Fruit fly (Drosophila melanogaster) whole organism, embryonic: ENCODE results near the gene rau.
A peak's percentile ranks its signal among the peaks of the same experiment; 100 is the strongest.

Source experiments
- ATbp ChIP-seq: fragments of 200-800 bp; sonication (Bioruptor generic); optimal IDR thresholded peaks from 2 replicates; lab custom pipeline; 2017; ENCODE audit warnings: missing biosample characterization, mild to moderate bottlenecking, missing genetic modification characterization, missing genetic modification reagents
- Awh ChIP-seq: fragments of 200-800 bp; sonication (Bioruptor generic); IDR thresholded peaks from 2 replicates; pipeline ENCODE4, ENCODE4 v1.3.6; 2022; ENCODE audit warnings: missing biosample characterization, missing genetic modification characterization
- B-H1 ChIP-seq: fragments of 200-800 bp; sonication (Bioruptor generic); IDR thresholded peaks from 3 replicates; pipeline ENCODE4 v1.3.6; 2022; ENCODE audit warnings: missing biosample characterization, missing genetic modification characterization
- CG11504 ChIP-seq: fragments of 200-800 bp; sonication (Bioruptor generic); optimal IDR thresholded peaks from 3 replicates; lab custom pipeline; 2019; ENCODE audit warnings: missing biosample characterization, mild to moderate bottlenecking, missing genetic modification characterization, moderate library complexity
- CG11695 ChIP-seq: fragments of 200-800 bp; sonication (Bioruptor generic); IDR thresholded peaks from 3 replicates; pipeline ENCODE4 v1.3.6; 2022; ENCODE audit warnings: missing biosample characterization, missing genetic modification characterization
- CG14014 ChIP-seq: fragments of 200-800 bp; sonication (Bioruptor generic); IDR thresholded peaks from 2 replicates; pipeline ENCODE4 v1.3.6; 2022; ENCODE audit warnings: missing biosample characterization, missing genetic modification characterization
- CG15696 ChIP-seq: fragments of 200-800 bp; sonication (Bioruptor generic); optimal IDR thresholded peaks from 2 replicates; lab custom pipeline; 2019; ENCODE audit warnings: missing biosample characterization, mild to moderate bottlenecking, missing genetic modification characterization, moderate library complexity
- CG16863 ChIP-seq: fragments of 200-800 bp; sonication (Bioruptor generic); optimal IDR thresholded peaks from 3 replicates; lab custom pipeline; 2016; ENCODE audit warnings: missing biosample characterization, missing genetic modification characterization
- CG17186 ChIP-seq: fragments of 200-800 bp; sonication (Bioruptor generic); optimal IDR thresholded peaks from 3 replicates; lab custom pipeline; 2017; ENCODE audit warnings: missing biosample characterization, missing genetic modification reagents, missing genetic modification characterization
- CG17829 ChIP-seq: fragments of 200-800 bp; optimal IDR thresholded peaks from 2 replicates; lab custom pipeline; 2019; ENCODE audit warnings: missing biosample characterization, mild to moderate bottlenecking, missing genetic modification characterization, moderate library complexity
- CG18011 ChIP-seq: fragments of 200-800 bp; sonication (Bioruptor generic); optimal IDR thresholded peaks from 2 replicates; lab custom pipeline; 2017; ENCODE audit warnings: missing biosample characterization, missing genetic modification characterization, mild to moderate bottlenecking, moderate library complexity, missing genotype
- CG18476 ChIP-seq: fragments of 200-800 bp; sonication (Bioruptor generic); optimal IDR thresholded peaks from 2 replicates; lab custom pipeline; 2016; ENCODE audit warnings: missing biosample characterization, mild to moderate bottlenecking, missing genetic modification characterization
- CG18619 ChIP-seq: fragments of 200-800 bp; sonication (Bioruptor generic); optimal IDR thresholded peaks from 3 replicates; lab custom pipeline; 2017; ENCODE audit warnings: missing biosample characterization, mild to moderate bottlenecking, missing genetic modification characterization
- CG2875 ChIP-seq: fragments of 200-800 bp; sonication (Bioruptor generic); optimal IDR thresholded peaks from 2 replicates; lab custom pipeline; 2017; ENCODE audit warnings: missing biosample characterization, mild to moderate bottlenecking, missing genetic modification characterization, missing genetic modification reagents
- CG3726 ChIP-seq: fragments of 200-800 bp; sonication (Bioruptor generic); IDR thresholded peaks from 3 replicates; pipeline ENCODE4, ENCODE4 v1.3.6; 2022; ENCODE audit warnings: missing biosample characterization, missing genetic modification characterization
- CG42726 ChIP-seq: fragments of 200-800 bp; sonication (Bioruptor generic); IDR thresholded peaks from 2 replicates; pipeline ENCODE4 v1.3.6; 2022; ENCODE audit warnings: missing biosample characterization, missing genetic modification characterization; ENCODE audit not compliant: partially characterized antibody
- CG4360 ChIP-seq: fragments of 200-800 bp; sonication (Bioruptor generic); IDR thresholded peaks from 2 replicates; pipeline ENCODE4 v1.3.6; 2022; ENCODE audit warnings: missing biosample characterization, missing genetic modification characterization
- CG43689 ChIP-seq: fragments of 200-800 bp; sonication (Bioruptor generic); IDR thresholded peaks from 2 replicates; pipeline ENCODE4 v1.3.6; 2022; ENCODE audit warnings: missing biosample characterization, missing genetic modification characterization
- CG4617 ChIP-seq: fragments of 200-800 bp; sonication (Bioruptor generic); optimal IDR thresholded peaks from 3 replicates; lab custom pipeline; 2016; ENCODE audit warnings: missing biosample characterization, missing genetic modification characterization, borderline replicate concordance
- CG6175 ChIP-seq: fragments of 200-800 bp; sonication (Bioruptor generic); IDR thresholded peaks from 3 replicates; pipeline ENCODE4 v1.3.6; 2022; ENCODE audit warnings: missing biosample characterization, missing genetic modification characterization
- CG6765 ChIP-seq: fragments of 200-800 bp; sonication (Bioruptor generic); optimal IDR thresholded peaks from 3 replicates; lab custom pipeline; 2017; ENCODE audit warnings: missing biosample characterization, mild to moderate bottlenecking, missing genetic modification characterization
- CG6854 ChIP-seq: fragments of 200-800 bp; sonication (Bioruptor generic); optimal IDR thresholded peaks from 3 replicates; lab custom pipeline; 2017; ENCODE audit warnings: missing biosample characterization, mild to moderate bottlenecking, missing genetic modification characterization
- CG9876 ChIP-seq: fragments of 200-800 bp; sonication (Bioruptor generic); optimal IDR thresholded peaks from 2 replicates; lab custom pipeline; 2016; ENCODE audit warnings: missing biosample characterization, missing genetic modification characterization
- D ChIP-seq, 2 experiments: fragments of 200-800 bp in 1 of 2; fragments of >200 bp in 1 of 2; sonication (Bioruptor generic) in 1 of 2; optimal IDR thresholded peaks; 2 replicates in 1 of 2; 3 replicates in 1 of 2; lab custom pipeline; 2017; ENCODE audit warnings: mild to moderate bottlenecking in 1 of 2, missing biosample characterization in 1 of 2, missing genetic modification characterization in 1 of 2, missing genetic modification reagents in 1 of 2
- D19A ChIP-seq: fragments of 200-800 bp; optimal IDR thresholded peaks from 3 replicates; lab custom pipeline; 2019; ENCODE audit warnings: missing biosample characterization, mild to moderate bottlenecking, missing genetic modification characterization, moderate library complexity
- Max ChIP-seq: fragments of 200-800 bp; sonication (Bioruptor generic); optimal IDR thresholded peaks from 2 replicates; lab custom pipeline; 2016; ENCODE audit warnings: missing biosample characterization, mild to moderate bottlenecking, missing genetic modification characterization
- NC2α ChIP-seq: fragments of 200-800 bp; sonication (Bioruptor generic); optimal IDR thresholded peaks from 2 replicates; lab custom pipeline; 2016; ENCODE audit warnings: missing biosample characterization, missing genetic modification characterization
- NC2β ChIP-seq: fragments of 200-800 bp; sonication (Bioruptor generic); optimal IDR thresholded peaks from 2 replicates; lab custom pipeline; 2016; ENCODE audit warnings: missing biosample characterization, missing genetic modification characterization
- NfI ChIP-seq: fragments of 200-800 bp; sonication (Bioruptor generic); optimal IDR thresholded peaks from 3 replicates; lab custom pipeline; 2018; ENCODE audit warnings: missing biosample characterization, mild to moderate bottlenecking, missing genetic modification characterization, moderate library complexity
- abd-A ChIP-seq: fragments of 200-800 bp; sonication (Bioruptor generic); optimal IDR thresholded peaks from 3 replicates; lab custom pipeline; 2019; ENCODE audit warnings: missing biosample characterization, mild to moderate bottlenecking, missing genetic modification characterization, moderate library complexity
- aop ChIP-seq: fragments of 200-800 bp; sonication (Bioruptor generic); IDR thresholded peaks from 2 replicates; pipeline ENCODE4 v1.3.6; 2022; ENCODE audit warnings: missing biosample characterization, missing genetic modification characterization
- ara ChIP-seq: fragments of 200-800 bp; sonication (Bioruptor generic); IDR thresholded peaks from 2 replicates; pipeline ENCODE4 v1.3.6; 2022; ENCODE audit warnings: missing biosample characterization, missing genetic modification characterization
- danr ChIP-seq: fragments of 200-800 bp; sonication (Bioruptor generic); IDR thresholded peaks from 2 replicates; pipeline ENCODE4 v1.3.6; 2022; ENCODE audit warnings: missing biosample characterization, missing genetic modification characterization
- ind ChIP-seq: fragments of 200-800 bp; sonication (Bioruptor generic); optimal IDR thresholded peaks from 3 replicates; lab custom pipeline; 2016; ENCODE audit warnings: missing biosample characterization, missing genetic modification characterization
- knrl ChIP-seq: fragments of 200-800 bp; sonication (Bioruptor generic); IDR thresholded peaks from 3 replicates; pipeline ENCODE4 v1.3.6; 2022; ENCODE audit warnings: missing biosample characterization, missing genetic modification characterization; ENCODE audit not compliant: partially characterized antibody
- mirr ChIP-seq: fragments of 200-800 bp; sonication (Bioruptor generic); optimal IDR thresholded peaks from 3 replicates; lab custom pipeline; 2018; ENCODE audit warnings: missing biosample characterization, mild to moderate bottlenecking, missing genetic modification characterization
- nau ChIP-seq: fragments of 200-800 bp; sonication (Bioruptor generic); optimal IDR thresholded peaks from 3 replicates; lab custom pipeline; 2017; ENCODE audit warnings: missing biosample characterization, mild to moderate bottlenecking, missing genetic modification characterization, missing genetic modification reagents
- org-1 ChIP-seq: fragments of 200-800 bp; sonication (Bioruptor generic); optimal IDR thresholded peaks from 2 replicates; lab custom pipeline; 2017; ENCODE audit warnings: missing biosample characterization, missing genetic modification characterization
- peb ChIP-seq: fragments of 200-800 bp; sonication (Bioruptor generic); IDR thresholded peaks from 2 replicates; pipeline ENCODE4 v1.3.6; 2022; ENCODE audit warnings: missing biosample characterization, missing genetic modification characterization
- ranshi ChIP-seq: fragments of 200-800 bp; sonication (Bioruptor generic); IDR thresholded peaks from 2 replicates; pipeline ENCODE4 v1.3.6; 2022; ENCODE audit warnings: missing biosample characterization, missing genetic modification characterization
- sens-2 ChIP-seq: fragments of 200-800 bp; sonication (Bioruptor generic); IDR thresholded peaks from 2 replicates; pipeline ENCODE4 v1.3.6; 2022; ENCODE audit warnings: missing biosample characterization, missing genetic modification characterization
- ssp ChIP-seq: fragments of 200-800 bp; sonication (Bioruptor generic); IDR thresholded peaks from 2 replicates; pipeline ENCODE4 v1.3.6; 2022; ENCODE audit warnings: missing biosample characterization, missing genetic modification characterization
- stwl ChIP-seq: fragments of 200-800 bp; sonication (Bioruptor generic); optimal IDR thresholded peaks from 3 replicates; lab custom pipeline; 2018; ENCODE audit warnings: missing biosample characterization, mild to moderate bottlenecking, missing genetic modification characterization, moderate library complexity
- toy ChIP-seq: fragments of 200-800 bp; sonication (Bioruptor generic); IDR thresholded peaks from 2 replicates; pipeline ENCODE4 v1.3.6; 2022; ENCODE audit warnings: missing biosample characterization, missing genetic modification characterization
- trem ChIP-seq: fragments of 200-800 bp; optimal IDR thresholded peaks from 3 replicates; lab custom pipeline; 2019; ENCODE audit warnings: missing biosample characterization, mild to moderate bottlenecking, missing genetic modification characterization, moderate library complexity
- tup ChIP-seq: fragments of 200-800 bp; sonication (Bioruptor generic); optimal IDR thresholded peaks from 2 replicates; lab custom pipeline; 2016; ENCODE audit warnings: missing biosample characterization, mild to moderate bottlenecking, missing genetic modification characterization, moderate library complexity
- wdn ChIP-seq: fragments of 200-800 bp; sonication (Bioruptor generic); IDR thresholded peaks from 2 replicates; pipeline ENCODE4 v1.3.6; 2022; ENCODE audit warnings: missing biosample characterization, missing genetic modification characterization
- zf30C ChIP-seq: fragments of 200-800 bp; sonication (Bioruptor generic); optimal IDR thresholded peaks from 3 replicates; lab custom pipeline; 2018; ENCODE audit warnings: missing biosample characterization, mild to moderate bottlenecking, missing genetic modification characterization
- zfh2 ChIP-seq: fragments of 200-800 bp; sonication (Bioruptor generic); optimal IDR thresholded peaks from 2 replicates; lab custom pipeline; 2016; ENCODE audit warnings: missing biosample characterization, missing genetic modification characterization

Gene rau

dm6 chr2L:5879363-5879934, at the start of gene rau (continued):
- TF ChIP-seq peb (GFP tag; lab: Robert Waterston, UW) (0 out of 2 replicates have a peak, but pooled peaks have one; percentile 32), NC2β (peak; percentile 57), CG11504 (tag; lab: Kevin White, UChicago) (peak; percentile 70), CG2875 (GFP tag; lab: Kevin White, UChicago) (peak; percentile 71), CG16863 (GFP tag; lab: Kevin White, UChicago) (peak; percentile 23), CG3726 (GFP tag; lab: Robert Waterston, UW) (0 out of 3 replicates have a peak, but pooled peaks have one; percentile 36), sens-2 (GFP tag; lab: Robert Waterston, UW) (peak; percentile 34; the same call in 1 of the 2 replicates), aop (GFP tag; lab: Robert Waterston, UW) (peak; percentile 62; the same call in 1 of the 2 replicates), NC2α (GFP tag; lab: Kevin White, UChicago) (no peak), Max (peak; percentile 55), CG18011 (GFP tag; lab: Kevin White, UChicago) (peak; percentile 33), CG18476 (GFP tag; lab: Kevin White, UChicago) (peak; percentile 57), CG11695 (peak; percentile 66; the same call in 2 of the 3 replicates), CG6765 (peak; percentile 34), org-1 (GFP tag; lab: Kevin White, UChicago) (peak; percentile 55), CG6175 (GFP tag; lab: Robert Waterston, UW) (peak; percentile 55; the same call in 1 of the 3 replicates), trem (tag; lab: Kevin White, UChicago) (peak; percentile 63), danr (GFP tag; lab: Robert Waterston, UW) (peak; percentile 47), CG17829 (tag; lab: Kevin White, UChicago) (peak; percentile 83), stwl (tag; lab: Kevin White, UChicago) (peak; percentile 26), knrl (GFP tag; lab: Robert Waterston, UW) (peak; percentile 31; the same call in 1 of the 3 replicates), abd-A (peak; percentile 92), D19A (tag; lab: Kevin White, UChicago) (peak; percentile 73), D (optimal IDR thresholded peaks at IDR 0.05; lab: Kevin White, UChicago) (no peak), D (GFP tag; optimal IDR thresholded peaks at IDR 0.05; lab: Kevin White, UChicago) (peak; percentile 67), B-H1 (GFP tag; lab: Robert Waterston, UW) (no peak), CG4617 (GFP tag; lab: Kevin White, UChicago) (no peak), CG18619 (GFP tag; lab: Kevin White, UChicago) (peak; percentile 59), CG4360 (GFP tag; lab: Robert Waterston, UW) (peak; percentile 45), CG17186 (peak; percentile 40), ind (GFP tag; lab: Kevin White, UChicago) (peak; percentile 70), CG15696 (tag; lab: Kevin White, UChicago) (peak; percentile 79), tup (GFP tag; lab: Kevin White, UChicago) (peak; percentile 23), ATbp (GFP tag; lab: Kevin White, UChicago) (peak; percentile 73), CG6854 (GFP tag; lab: Kevin White, UChicago) (peak; percentile 72), ara (GFP tag; lab: Robert Waterston, UW) (peak; percentile 59; the same call in 1 of the 2 replicates), zfh2 (GFP tag; lab: Kevin White, UChicago) (peak; percentile 26), CG9876 (GFP tag; lab: Kevin White, UChicago) (no peak), CG42726 (GFP tag; lab: Robert Waterston, UW) (peak; percentile 62; the same call in 1 of the 2 replicates), nau (GFP tag; lab: Kevin White, UChicago) (peak; percentile 55), zf30C (GFP tag; lab: Kevin White, UChicago) (peak; percentile 98), mirr (GFP tag; lab: Kevin White, UChicago) (no peak), Awh (GFP tag; lab: Robert Waterston, UW) (no peak; the same call in 1 of the 2 replicates), ssp (GFP tag; lab: Robert Waterston, UW) (peak; percentile 46), ranshi (GFP tag; lab: Robert Waterston, UW) (0 out of 2 replicates have a peak, but pooled peaks have one; percentile 6), NfI (peak; percentile 70), CG14014 (GFP tag; lab: Robert Waterston, UW) (peak; percentile 65), wdn (GFP tag; lab: Robert Waterston, UW) (peak; percentile 50; the same call in 1 of the 2 replicates), toy (GFP tag; lab: Robert Waterston, UW) (no peak), CG43689 (no peak)
